Fruit fly (Drosophila melanogaster) whole organism, embryonic: Measurements from ENCODE around the gene Dh44.

ENCODE experiments used
- BtbVII ChIP-seq: fragments of 200-800 bp; sonication (Bioruptor generic); optimal IDR thresholded peaks from 3 replicates; lab custom pipeline; 2017; ENCODE audit warnings: missing biosample characterization, mild to moderate bottlenecking, missing genetic modification characterization
- CG10959 ChIP-seq: fragments of 200-800 bp; sonication (Bioruptor generic); IDR thresholded peaks from 2 replicates; pipeline ENCODE4 v1.3.6; 2022; ENCODE audit warnings: missing biosample characterization, missing genetic modification characterization
- CG12942 ChIP-seq: fragments of 200-800 bp; sonication (Bioruptor generic); optimal IDR thresholded peaks from 3 replicates; lab custom pipeline; 2016; ENCODE audit warnings: missing biosample characterization, missing genetic modification characterization
- CG13123 ChIP-seq: fragments of 200-800 bp; sonication (Bioruptor generic); optimal IDR thresholded peaks from 2 replicates; lab custom pipeline; 2016; ENCODE audit warnings: missing biosample characterization, missing genetic modification characterization
- CG13287 ChIP-seq: fragments of 200-800 bp; sonication (Bioruptor generic); IDR thresholded peaks from 2 replicates; pipeline ENCODE4 v1.3.6; 2022; ENCODE audit warnings: missing biosample characterization, missing genetic modification characterization; ENCODE audit not compliant: partially characterized antibody
- CG16815 ChIP-seq: fragments of 200-800 bp; sonication (Bioruptor generic); optimal IDR thresholded peaks from 3 replicates; lab custom pipeline; 2017; ENCODE audit warnings: missing biosample characterization, mild to moderate bottlenecking, missing genetic modification characterization
- CG17186 ChIP-seq: fragments of 200-800 bp; sonication (Bioruptor generic); optimal IDR thresholded peaks from 3 replicates; lab custom pipeline; 2017; ENCODE audit warnings: missing biosample characterization, missing genetic modification reagents, missing genetic modification characterization
- CG17359 ChIP-seq: fragments of 200-800 bp; sonication (Bioruptor generic); optimal IDR thresholded peaks from 3 replicates; lab custom pipeline; 2018; ENCODE audit warnings: missing biosample characterization, mild to moderate bottlenecking, missing genetic modification characterization, moderate library complexity
- CG18476 ChIP-seq: fragments of 200-800 bp; sonication (Bioruptor generic); optimal IDR thresholded peaks from 2 replicates; lab custom pipeline; 2016; ENCODE audit warnings: missing biosample characterization, mild to moderate bottlenecking, missing genetic modification characterization
- CG18599 ChIP-seq: fragments of 200-800 bp; sonication (Bioruptor generic); optimal IDR thresholded peaks from 3 replicates; lab custom pipeline; 2017; ENCODE audit warnings: missing biosample characterization, missing genetic modification characterization, mild to moderate bottlenecking, moderate library complexity, missing genetic modification reagents
- CG2199 ChIP-seq: fragments of 200-800 bp; sonication (Bioruptor generic); IDR thresholded peaks from 3 replicates; pipeline ENCODE4 v1.3.6; 2022; ENCODE audit warnings: missing biosample characterization, missing genetic modification characterization
- CG5245 ChIP-seq: fragments of 200-800 bp; sonication (Bioruptor generic); optimal IDR thresholded peaks from 3 replicates; lab custom pipeline; 2016; ENCODE audit warnings: missing biosample characterization, missing genetic modification characterization
- CG6272 ChIP-seq: fragments of 200-800 bp; sonication (Bioruptor generic); IDR thresholded peaks from 2 replicates; pipeline ENCODE4 v1.3.6; 2022; ENCODE audit warnings: missing biosample characterization, missing genetic modification characterization
- CG6654 ChIP-seq: fragments of 200-800 bp; sonication (Bioruptor generic); optimal IDR thresholded peaks from 2 replicates; lab custom pipeline; 2017; ENCODE audit warnings: missing biosample characterization, mild to moderate bottlenecking, missing genetic modification characterization
- CG6765 ChIP-seq: fragments of 200-800 bp; sonication (Bioruptor generic); optimal IDR thresholded peaks from 3 replicates; lab custom pipeline; 2017; ENCODE audit warnings: missing biosample characterization, mild to moderate bottlenecking, missing genetic modification characterization
- CG8281 ChIP-seq: fragments of 200-800 bp; sonication (Bioruptor generic); optimal IDR thresholded peaks from 2 replicates; lab custom pipeline; 2018; ENCODE audit warnings: missing biosample characterization, mild to moderate bottlenecking, missing genetic modification characterization, moderate library complexity
- CG9817 ChIP-seq: fragments of 200-800 bp; sonication (Bioruptor generic); optimal IDR thresholded peaks from 2 replicates; lab custom pipeline; 2018; ENCODE audit warnings: missing biosample characterization, mild to moderate bottlenecking, missing genetic modification characterization, moderate library complexity
- Dad ChIP-seq: fragments of 200-800 bp; sonication (Bioruptor generic); optimal IDR thresholded peaks from 3 replicates; lab custom pipeline; 2016; ENCODE audit warnings: missing biosample characterization, missing genetic modification characterization
- Dll ChIP-seq: fragments of 200-800 bp; sonication (Bioruptor generic); IDR thresholded peaks from 4 replicates; pipeline ENCODE4 v1.3.6; 2022; ENCODE audit warnings: missing biosample characterization, missing genetic modification characterization; ENCODE audit not compliant: partially characterized antibody
- Eip74EF ChIP-seq, 2 experiments: fragments of 200-800 bp in 1 of 2; fragments of >200 bp in 1 of 2; sonication (Bioruptor generic) in 1 of 2; optimal IDR thresholded peaks; 2 replicates each; lab custom pipeline; 2017 to 2019; ENCODE audit warnings: missing biosample characterization in 2 of 2, missing genetic modification characterization in 2 of 2, mild to moderate bottlenecking in 1 of 2, moderate library complexity in 1 of 2
- H15 ChIP-seq: fragments of 200-800 bp; sonication (Bioruptor generic); IDR thresholded peaks from 3 replicates; pipeline ENCODE4 v1.3.6; 2022; ENCODE audit warnings: missing biosample characterization, missing genetic modification characterization
- HLH3B ChIP-seq: fragments of 200-800 bp; sonication (Bioruptor generic); IDR thresholded peaks from 2 replicates; pipeline ENCODE4 v1.3.6; 2022; ENCODE audit warnings: missing biosample characterization, missing genetic modification characterization
- Hr78 ChIP-seq, 2 experiments: fragments of 200-800 bp in 1 of 2; fragments of >200 bp in 1 of 2; sonication (Bioruptor generic) in 1 of 2; optimal IDR thresholded peaks; 2 replicates each; lab custom pipeline; 2017 to 2019; ENCODE audit warnings: missing biosample characterization in 2 of 2, missing genetic modification characterization in 2 of 2, mild to moderate bottlenecking in 1 of 2, moderate library complexity in 1 of 2
- Hsf ChIP-seq: fragments of 200-800 bp; sonication (Bioruptor generic); optimal IDR thresholded peaks from 3 replicates; lab custom pipeline; 2016; ENCODE audit warnings: missing biosample characterization, missing genetic modification characterization
- Jarid2 ChIP-seq: fragments of 200-800 bp; sonication (Bioruptor generic); optimal IDR thresholded peaks from 3 replicates; lab custom pipeline; 2017; ENCODE audit warnings: mild to moderate bottlenecking, missing biosample characterization, missing genetic modification reagents, missing genetic modification characterization
- Nf-YA ChIP-seq: fragments of 200-800 bp; sonication (Bioruptor generic); IDR thresholded peaks from 2 replicates; pipeline ENCODE4 v1.3.6; 2022; ENCODE audit warnings: missing biosample characterization, missing genetic modification characterization
- Nf-YB ChIP-seq: fragments of 200-800 bp; sonication (Bioruptor generic); optimal IDR thresholded peaks from 3 replicates; lab custom pipeline; 2019; ENCODE audit warnings: missing biosample characterization, mild to moderate bottlenecking, missing genetic modification characterization, moderate library complexity
- TFAM ChIP-seq: fragments of 200-800 bp; sonication (Bioruptor generic); optimal IDR thresholded peaks from 2 replicates; lab custom pipeline; 2017; ENCODE audit warnings: missing biosample characterization, missing genetic modification characterization, inconsistent platforms
- Tbp ChIP-seq: fragments of >200 bp; optimal IDR thresholded peaks from 2 replicates; lab custom pipeline; 2018; ENCODE audit warnings: missing biosample characterization, missing genetic modification characterization
- bowl ChIP-seq: fragments of 200-800 bp; sonication (Bioruptor generic); IDR thresholded peaks from 2 replicates; pipeline ENCODE4 v1.3.6; 2022; ENCODE audit warnings: missing biosample characterization, missing genetic modification characterization
- btn ChIP-seq: fragments of 200-800 bp; sonication (Bioruptor generic); optimal IDR thresholded peaks from 2 replicates; lab custom pipeline; 2016; ENCODE audit warnings: missing biosample characterization, missing genetic modification characterization
- eyg ChIP-seq: fragments of 200-800 bp; sonication (Bioruptor generic); optimal IDR thresholded peaks from 3 replicates; lab custom pipeline; 2016; ENCODE audit warnings: missing biosample characterization, missing genetic modification characterization
- fd96Cb ChIP-seq: fragments of 200-800 bp; sonication (Bioruptor generic); optimal IDR thresholded peaks from 2 replicates; lab custom pipeline; 2018; ENCODE audit warnings: missing biosample characterization, mild to moderate bottlenecking, missing genetic modification characterization, moderate library complexity
- fru ChIP-seq: fragments of >200 bp; optimal IDR thresholded peaks from 2 replicates; lab custom pipeline; 2017
- gfzf ChIP-seq: fragments of 200-800 bp; sonication (Bioruptor generic); optimal IDR thresholded peaks from 2 replicates; lab custom pipeline; 2016; ENCODE audit warnings: missing biosample characterization, mild to moderate bottlenecking, missing genetic modification characterization, moderate library complexity
- her ChIP-seq: fragments of 200-800 bp; sonication (Bioruptor generic); optimal IDR thresholded peaks from 2 replicates; lab custom pipeline; 2016; ENCODE audit warnings: missing biosample characterization, missing genetic modification characterization
- jing ChIP-seq: fragments of 200-800 bp; sonication (Bioruptor generic); optimal IDR thresholded peaks from 2 replicates; lab custom pipeline; 2018; ENCODE audit warnings: missing biosample characterization, mild to moderate bottlenecking, missing genetic modification characterization
- pfk ChIP-seq: fragments of 200-800 bp; sonication (Bioruptor generic); optimal IDR thresholded peaks from 2 replicates; lab custom pipeline; 2018; ENCODE audit warnings: missing biosample characterization, mild to moderate bottlenecking, missing genetic modification characterization, moderate library complexity
- pho ChIP-seq: fragments of 200-800 bp; sonication (Bioruptor generic); optimal IDR thresholded peaks from 2 replicates; lab custom pipeline; 2016; ENCODE audit warnings: missing biosample characterization, missing genetic modification characterization
- prd ChIP-seq, 3 experiments: fragments of >200 bp in 2 of 3; fragments of 200-800 bp in 1 of 3; sonication (Bioruptor generic) in 1 of 3; optimal IDR thresholded peaks in 2 of 3; IDR thresholded peaks in 1 of 3; 2 replicates in 2 of 3; 3 replicates in 1 of 3; pipeline versions ENCODE4 v1.3.6 to Lab custom; 2017 to 2022; ENCODE audit warnings: missing biosample characterization in 1 of 3, missing genetic modification characterization in 1 of 3
- pum ChIP-seq: fragments of 200-800 bp; sonication (Bioruptor generic); optimal IDR thresholded peaks from 2 replicates; lab custom pipeline; 2016; ENCODE audit warnings: missing biosample characterization, missing genetic modification characterization
- ranshi ChIP-seq: fragments of 200-800 bp; sonication (Bioruptor generic); IDR thresholded peaks from 2 replicates; pipeline ENCODE4 v1.3.6; 2022; ENCODE audit warnings: missing biosample characterization, missing genetic modification characterization
- ro ChIP-seq: fragments of 200-800 bp; sonication (Bioruptor generic); IDR thresholded peaks from 2 replicates; pipeline ENCODE4 v1.3.6; 2022; ENCODE audit warnings: missing biosample characterization, missing genetic modification characterization
- row ChIP-seq: fragments of 200-800 bp; sonication (Bioruptor generic); IDR thresholded peaks from 3 replicates; pipeline ENCODE4 v1.3.6; 2022; ENCODE audit warnings: missing biosample characterization, missing genetic modification characterization
- sd ChIP-seq: fragments of 200-800 bp; sonication (Bioruptor generic); optimal IDR thresholded peaks from 3 replicates; lab custom pipeline; 2018; ENCODE audit warnings: missing biosample characterization, mild to moderate bottlenecking, missing genetic modification characterization, moderate library complexity
- tup ChIP-seq: fragments of 200-800 bp; sonication (Bioruptor generic); optimal IDR thresholded peaks from 2 replicates; lab custom pipeline; 2016; ENCODE audit warnings: missing biosample characterization, mild to moderate bottlenecking, missing genetic modification characterization, moderate library complexity
- vnd ChIP-seq: fragments of 200-800 bp; sonication (Bioruptor generic); IDR thresholded peaks from 3 replicates; pipeline ENCODE4 v1.3.6; 2022; ENCODE audit warnings: missing biosample characterization, missing genetic modification characterization; ENCODE audit not compliant: partially characterized antibody
- zen ChIP-seq: fragments of 200-800 bp; sonication (Bioruptor generic); optimal IDR thresholded peaks from 3 replicates; lab custom pipeline; 2018; ENCODE audit warnings: missing biosample characterization, mild to moderate bottlenecking, missing genetic modification characterization, moderate library complexity
- zen2 ChIP-seq: fragments of 200-800 bp; sonication (Bioruptor generic); IDR thresholded peaks from 3 replicates; pipeline ENCODE4 v1.3.6; 2022; ENCODE audit warnings: missing biosample characterization, missing genetic modification characterization; ENCODE audit not compliant: partially characterized antibody

Dh44 gene

dm6 chr3R:9677734-9678341 lies 39.9 kb downstream of the Dh44 start, which contains the start of gene p23 (continued):
- TF ChIP-seq gfzf (GFP tag; lab: Kevin White, UChicago) (peak; percentile 98), CG12942 (GFP tag; lab: Kevin White, UChicago) (no peak), CG9817 (no peak), H15 (GFP tag; lab: Robert Waterston, UW) (no peak), bowl (GFP tag; lab: Robert Waterston, UW) (no peak), fru (lab: Kevin White, UChicago) (no peak), Dll (GFP tag; lab: Robert Waterston, UW) (peak; percentile 29; the same call in 1 of the 4 replicates), HLH3B (GFP tag; lab: Robert Waterston, UW) (no peak), row (peak; percentile 32; the same call in 1 of the 3 replicates), CG6272 (GFP tag; lab: Robert Waterston, UW) (no peak), Eip74EF (GFP tag; optimal IDR thresholded peaks at IDR 0.05; lab: Kevin White, UChicago) (no peak), Hsf (GFP tag; lab: Kevin White, UChicago) (peak; percentile 9), CG2199 (GFP tag; lab: Robert Waterston, UW) (peak; percentile 52; the same call in 1 of the 3 replicates), pfk (GFP tag; lab: Kevin White, UChicago) (no peak), ranshi (GFP tag; lab: Robert Waterston, UW) (no peak), CG13287 (peak; percentile 55; the same call in 1 of the 2 replicates), pum (GFP tag; lab: Kevin White, UChicago) (no peak), CG6765 (GFP tag; lab: Kevin White, UChicago) (no peak), CG16815 (GFP tag; lab: Kevin White, UChicago) (no peak), CG17359 (tag; lab: Kevin White, UChicago) (no peak), CG6654 (GFP tag; lab: Kevin White, UChicago) (no peak), CG5245 (no peak), Hr78 (GFP tag; optimal IDR thresholded peaks at IDR 0.05; lab: Kevin White, UChicago) (no peak), tup (GFP tag; lab: Kevin White, UChicago) (no peak), Jarid2 (GFP tag; lab: Kevin White, UChicago) (no peak), BtbVII (GFP tag; lab: Kevin White, UChicago) (no peak), btn (no peak), TFAM (GFP tag; lab: Kevin White, UChicago) (no peak), vnd (GFP tag; lab: Robert Waterston, UW) (no peak), fd96Cb (tag; lab: Kevin White, UChicago) (no peak), her (no peak), jing (GFP tag; lab: Kevin White, UChicago) (no peak), Tbp (GFP tag; lab: Kevin White, UChicago) (no peak), sd (tag; lab: Kevin White, UChicago) (peak; percentile 82), CG13123 (GFP tag; lab: Kevin White, UChicago) (no peak), CG10959 (no peak), CG18599 (GFP tag; lab: Kevin White, UChicago) (no peak), eyg (GFP tag; lab: Kevin White, UChicago) (no peak), Dad (peak; percentile 15), Nf-YA (no peak), zen2 (no peak), zen (tag; lab: Kevin White, UChicago) (no peak), CG18476 (no peak), CG17186 (GFP tag; lab: Kevin White, UChicago) (peak; percentile 33), pho (GFP tag; lab: Kevin White, UChicago) (peak; percentile 24), ro (GFP tag; lab: Robert Waterston, UW) (no peak), CG8281 (tag; lab: Kevin White, UChicago) (no peak), Nf-YB (GFP tag; lab: Kevin White, UChicago) (peak; percentile 9), prd (optimal IDR thresholded peaks at IDR 0.05; lab: Kevin White, UChicago) (no peak), prd (GFP tag; IDR thresholded peaks at IDR 0.05; lab: Robert Waterston, UW) (0 out of 3 replicates have a peak, but pooled peaks have one; percentile 8)
